Fruit fly (Drosophila melanogaster) S2 (cell line): ENCODE measurements around the gene Ras64B.

Source experiments
- CG8478 ChIP-seq: fragments of >200 bp; optimal IDR thresholded peaks from 2 replicates; lab custom pipeline; 2018
- CTCF ChIP-seq, 2 experiments: fragments of >200 bp; optimal IDR thresholded peaks; 2 replicates each; lab custom pipeline; 2018

DNA sequence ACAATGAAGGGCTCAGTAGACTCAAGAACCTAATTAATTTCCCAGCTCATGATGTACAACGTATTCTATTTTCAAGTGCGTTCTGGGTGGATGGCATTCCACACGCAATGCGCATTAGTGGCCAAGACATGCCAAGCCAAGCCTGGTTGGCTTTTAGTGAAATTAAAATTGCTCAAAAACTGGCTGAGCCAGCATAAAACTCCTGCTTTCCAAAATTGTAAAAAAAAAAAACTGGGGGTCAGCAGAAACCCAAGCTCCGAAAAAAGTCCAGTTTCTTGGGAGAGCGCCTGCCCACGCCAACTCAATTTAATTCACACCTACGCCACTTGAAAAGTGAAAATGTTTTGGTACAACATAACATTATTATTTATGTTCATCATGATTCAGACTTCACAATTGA lies 20.5 kb upstream of the Ras64B start:
- no peak for TF ChIP-seq CG8478
- TF ChIP-seq CTCF (optimal IDR thresholded peaks at IDR 0.05; lab: Kevin White, UChicago), result no peak
